Fruit fly (Drosophila melanogaster): Measurements from ENCODE around the gene park.

dm6 chr3L:21202029-21202776, 5.5 kb upstream of the park start:
- no peak for TF ChIP-seq h (GFP tag; optimal IDR thresholded peaks at IDR 0.05)
- TF ChIP-seq Dif (GFP tag; optimal IDR thresholded peaks at IDR 0.05; ENCODE audit: partially characterized antibody) = no peak
- TF ChIP-seq psq (GFP tag; optimal IDR thresholded peaks at IDR 0.05) = no peak
- no peak for TF ChIP-seq CrebA (GFP tag; optimal IDR thresholded peaks at IDR 0.05; ENCODE audit: borderline replicate concordance)
- TF ChIP-seq Myc (optimal IDR thresholded peaks at IDR 0.05) = no peak
- TF ChIP-seq tai (GFP tag; optimal IDR thresholded peaks at IDR 0.05) = no peak
- TF ChIP-seq GATAd (GFP tag; optimal IDR thresholded peaks at IDR 0.05) = no peak
- no peak for TF ChIP-seq sv (GFP tag; optimal IDR thresholded peaks at IDR 0.05)
- no peak for TF ChIP-seq Dfd (GFP tag; optimal IDR thresholded peaks at IDR 0.05)
- no peak for TF ChIP-seq dsf (GFP tag; optimal IDR thresholded peaks at IDR 0.05; ENCODE audit: borderline replicate concordance)
